Worm (Caenorhabditis elegans) whole organism, young adult: ENCODE measurements around the gene cdk-12.

ENCODE experiments used
- C06A6.2 ChIP-seq: fragments of 200-800 bp; sonication (Bioruptor generic); conservative IDR thresholded peaks from 2 replicates; pipeline ENCODE4 v1.3.6; 2022; ENCODE audit warnings: missing genetic modification characterization, missing compliant biosample characterization
- C17E4.6 ChIP-seq: fragments of 200-800 bp; sonication (Bioruptor generic); IDR thresholded peaks from 2 replicates; pipeline ENCODE4 v1.3.6; 2022; ENCODE audit warnings: missing genetic modification reagents, missing genetic modification characterization, missing compliant biosample characterization
- F49E8.2 ChIP-seq: sonication (generic microtip); optimal IDR thresholded peaks from 3 replicates; lab custom pipeline; 2017; ENCODE audit warnings: missing genetic modification characterization, mild to moderate bottlenecking, missing compliant biosample characterization, antibody characterized with exemption, moderate library complexity; ENCODE audit not compliant: insufficient read depth
- T07F8.4 ChIP-seq: sonication (generic microtip); optimal IDR thresholded peaks from 2 replicates; lab custom pipeline; 2016; ENCODE audit warnings: mild to moderate bottlenecking, missing genetic modification characterization, moderate library complexity, missing compliant biosample characterization
- Y79H2A.3 ChIP-seq: fragments of 200-800 bp; sonication (Bioruptor generic); conservative IDR thresholded peaks from 2 replicates; pipeline ENCODE4 v1.3.6; 2022; ENCODE audit warnings: missing genetic modification reagents, missing genetic modification characterization, missing compliant biosample characterization
- fkh-3 ChIP-seq: sonication (generic microtip); optimal IDR thresholded peaks from 2 replicates; lab custom pipeline; 2016; ENCODE audit warnings: mild to moderate bottlenecking, missing genetic modification characterization, missing compliant biosample characterization
- him-1 ChIP-seq: sonication (generic microtip); optimal IDR thresholded peaks from 2 replicates; lab custom pipeline; 2016; ENCODE audit warnings: missing genotype, missing genetic modification reagents, missing genetic modification characterization, missing compliant biosample characterization
- hlh-26 ChIP-seq: fragments of 200-800 bp; sonication (Bioruptor generic); conservative IDR thresholded peaks from 2 replicates; pipeline ENCODE4 v1.3.6; 2022; ENCODE audit warnings: missing genetic modification reagents, missing genetic modification characterization, missing compliant biosample characterization
- lin-26 ChIP-seq: fragments of 200-800 bp; sonication (Bioruptor generic); IDR thresholded peaks from 2 replicates; pipeline ENCODE4 v1.3.6; 2022; ENCODE audit warnings: missing genetic modification reagents, missing genetic modification characterization, missing compliant biosample characterization
- nhr-120 ChIP-seq: fragments of 200-800 bp; sonication (Bioruptor generic); IDR thresholded peaks from 2 replicates; pipeline ENCODE4 v1.3.6; 2022; ENCODE audit warnings: missing genetic modification characterization, missing compliant biosample characterization
- repo-1 ChIP-seq: sonication (generic microtip); optimal IDR thresholded peaks from 2 replicates; lab custom pipeline; 2017; ENCODE audit warnings: mild to moderate bottlenecking, missing genetic modification characterization, missing compliant biosample characterization
- sdz-38 ChIP-seq: sonication (generic microtip); optimal IDR thresholded peaks from 2 replicates; lab custom pipeline; 2016; ENCODE audit warnings: missing genotype, missing genetic modification characterization, missing compliant biosample characterization
- snpc-4 ChIP-seq, 5 experiments: fragments of 150-350 bp in 1 of 5; sonication (generic microtip) in 4 of 5; optimal IDR thresholded peaks; 2 replicates each; lab custom pipeline; 2014 to 2018; ENCODE audit warnings: missing genetic modification characterization in 5 of 5, missing biosample characterization in 3 of 5, antibody characterized with exemption in 2 of 5, mild to moderate bottlenecking in 2 of 5, missing compliant biosample characterization in 2 of 5, missing genotype in 2 of 5, moderate library complexity in 2 of 5, missing genetic modification reagents in 1 of 5
- unc-130 ChIP-seq: sonication (generic microtip); optimal IDR thresholded peaks from 2 replicates; lab custom pipeline; 2016; ENCODE audit warnings: missing genetic modification reagents, missing genetic modification characterization, missing compliant biosample characterization

DNA sequence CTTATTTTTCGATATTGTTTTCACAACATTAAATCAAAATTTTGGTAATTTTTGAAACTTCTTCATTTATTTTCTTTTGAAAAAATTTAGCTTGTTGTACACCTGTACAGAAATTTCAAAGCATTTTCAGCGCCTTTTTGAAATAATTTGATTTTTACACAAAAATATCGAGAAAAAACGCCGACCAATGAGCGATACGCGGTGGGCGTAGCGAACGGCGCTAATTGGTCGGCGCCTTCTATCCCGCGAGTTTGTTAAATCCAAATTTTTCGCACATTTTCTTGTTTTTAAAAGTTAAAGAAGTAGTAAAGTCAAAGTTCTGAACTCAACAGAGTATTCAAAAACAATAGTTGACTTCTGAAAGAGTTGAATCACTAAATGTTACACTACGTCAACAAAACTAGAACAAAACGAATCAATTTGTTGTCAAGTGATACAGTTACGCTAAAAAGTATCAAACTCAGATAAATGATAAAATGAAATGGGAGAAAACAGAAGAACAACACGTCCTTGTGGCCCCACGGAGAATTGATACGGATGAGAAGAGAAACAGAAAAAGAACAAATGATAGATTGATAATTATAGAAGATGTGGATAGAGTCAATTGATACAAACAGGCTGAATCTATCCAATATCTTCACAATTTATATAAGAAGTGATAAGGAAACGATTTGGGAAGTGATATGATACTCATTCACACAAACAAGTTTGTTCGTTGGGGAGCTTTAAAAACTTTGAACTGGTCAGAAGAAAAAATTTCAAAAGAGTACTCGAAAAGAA, 4.4 kb upstream of the cdk-12 start:
- TF ChIP-seq Y79H2A.3 (GFP tag; lab: Robert Waterston, UW) (no peak), F49E8.2 (tag; lab: Kevin White, UChicago) (no peak), lin-26 (GFP tag; lab: Robert Waterston, UW) (no peak), him-1 (no peak), nhr-120 (GFP tag; lab: Robert Waterston, UW) (no peak), hlh-26 (GFP tag; lab: Robert Waterston, UW) (no peak), snpc-4 (GFP tag; optimal IDR thresholded peaks at IDR 0.05; lab: Kevin White, UChicago) (no peak), snpc-4 (tag; optimal IDR thresholded peaks at IDR 0.05; lab: Kevin White, UChicago) (no peak), repo-1 (tag; lab: Kevin White, UChicago) (no peak), sdz-38 (tag; lab: Kevin White, UChicago) (no peak), unc-130 (GFP tag; lab: Kevin White, UChicago) (no peak), fkh-3 (tag; lab: Kevin White, UChicago) (no peak), C06A6.2 (no peak), C17E4.6 (GFP tag; lab: Robert Waterston, UW) (no peak), T07F8.4 (no peak)
